Worm (Caenorhabditis elegans) whole organism, L3 larva: ENCODE results near the gene F58B6.1.

Experiments
- fkh-2 ChIP-seq: fragments of 150-350 bp; optimal IDR thresholded peaks from 2 replicates; lab custom pipeline; 2014; ENCODE audit warnings: missing biosample characterization, missing genetic modification reagents, missing genetic modification characterization
- fos-1 ChIP-seq: fragments of 150-350 bp; optimal IDR thresholded peaks from 2 replicates; lab custom pipeline; 2014; ENCODE audit warnings: missing biosample characterization, missing genetic modification characterization
- lin-39 ChIP-seq: fragments of 150-350 bp; optimal IDR thresholded peaks from 2 replicates; lab custom pipeline; 2018; ENCODE audit warnings: missing biosample characterization, missing genetic modification reagents, missing genetic modification characterization
- nhr-11 ChIP-seq: fragments of 150-350 bp; optimal IDR thresholded peaks from 2 replicates; lab custom pipeline; 2014; ENCODE audit warnings: missing biosample characterization, missing genetic modification characterization
- nhr-12 ChIP-seq: fragments of 150-350 bp; optimal IDR thresholded peaks from 2 replicates; lab custom pipeline; 2014; ENCODE audit warnings: missing biosample characterization, missing genetic modification characterization
- zag-1 ChIP-seq: fragments of 150-350 bp; optimal IDR thresholded peaks from 2 replicates; lab custom pipeline; 2014; ENCODE audit warnings: missing biosample characterization, missing genetic modification characterization

DNA sequence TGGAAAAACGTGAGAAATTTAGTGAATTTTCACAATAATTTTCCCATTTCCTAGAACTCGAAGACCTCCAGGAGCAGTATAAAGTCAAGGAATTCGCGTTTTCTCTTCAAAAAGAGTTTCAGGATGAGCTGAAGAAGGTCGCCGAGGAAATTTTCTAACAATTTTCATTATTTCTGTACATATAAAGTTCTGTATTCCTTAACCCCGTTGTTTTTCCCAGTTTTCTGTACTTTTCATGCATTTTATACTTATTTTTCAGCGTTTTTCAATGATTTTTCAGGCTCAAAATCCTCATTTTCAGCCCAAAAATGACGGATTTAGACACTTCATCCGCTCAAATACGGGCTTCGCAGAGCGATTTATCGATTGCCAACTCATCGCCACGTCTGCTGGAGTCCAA is 34.6 kb downstream of the F58B6.1 start, which contains the start of gene par-2:
- TF ChIP-seq lin-39 (tag; lab: Kevin White, UChicago) (no peak), zag-1 (no peak), nhr-12 (tag; lab: Kevin White, UChicago) (no peak), nhr-11 (tag; lab: Kevin White, UChicago) (no peak), fos-1 (no peak), fkh-2 (no peak)
